Worm (Caenorhabditis elegans) whole organism, late embryonic: ENCODE data around the gene spo-11.

Experiments
- C08G9.2 ChIP-seq: sonication (generic microtip); optimal IDR thresholded peaks from 2 replicates; lab custom pipeline; 2016; ENCODE audit warnings: mild to moderate bottlenecking, missing genetic modification characterization, moderate library complexity, missing compliant biosample characterization
- F13H6.1 ChIP-seq: sonication (generic microtip); optimal IDR thresholded peaks from 2 replicates; lab custom pipeline; 2016; ENCODE audit warnings: missing genetic modification characterization, missing compliant biosample characterization
- Y22D7AL.16 ChIP-seq: sonication (generic microtip); optimal IDR thresholded peaks from 2 replicates; lab custom pipeline; 2016; ENCODE audit warnings: missing genetic modification characterization, missing compliant biosample characterization
- ahr-1 ChIP-seq: sonication (generic microtip); optimal IDR thresholded peaks from 2 replicates; lab custom pipeline; 2016; ENCODE audit warnings: missing genetic modification characterization, missing compliant biosample characterization
- ama-1 ChIP-seq: fragments of 150-350 bp; optimal IDR thresholded peaks from 2 replicates; lab custom pipeline; 2014
- ceh-2 ChIP-seq: sonication (generic microtip); optimal IDR thresholded peaks from 2 replicates; lab custom pipeline; 2016; ENCODE audit warnings: missing genotype, missing genetic modification characterization, missing compliant biosample characterization
- ceh-24 ChIP-seq: sonication (generic microtip); optimal IDR thresholded peaks from 2 replicates; lab custom pipeline; 2016; ENCODE audit warnings: mild to moderate bottlenecking, missing genetic modification characterization, missing compliant biosample characterization
- ceh-30 ChIP-seq: fragments of 150-350 bp; optimal IDR thresholded peaks from 2 replicates; lab custom pipeline; 2014; ENCODE audit warnings: missing biosample characterization, missing genetic modification characterization
- ceh-31 ChIP-seq: sonication (generic microtip); optimal IDR thresholded peaks from 2 replicates; lab custom pipeline; 2016; ENCODE audit warnings: missing genetic modification characterization, missing compliant biosample characterization
- ceh-34 ChIP-seq: sonication (generic microtip); optimal IDR thresholded peaks from 2 replicates; lab custom pipeline; 2016; ENCODE audit warnings: mild to moderate bottlenecking, missing genetic modification characterization, missing compliant biosample characterization
- ceh-45 ChIP-seq: fragments of 200-800 bp; sonication (Bioruptor generic); IDR thresholded peaks from 2 replicates; pipeline ENCODE4 v1.3.6; 2022; ENCODE audit warnings: missing genetic modification reagents, missing genetic modification characterization, missing compliant biosample characterization
- ceh-48 ChIP-seq: sonication (generic microtip); optimal IDR thresholded peaks from 2 replicates; lab custom pipeline; 2016; ENCODE audit warnings: missing genetic modification characterization, inconsistent platforms, missing compliant biosample characterization
- dve-1 ChIP-seq: sonication (generic microtip); optimal IDR thresholded peaks from 2 replicates; lab custom pipeline; 2017; ENCODE audit warnings: antibody characterized with exemption, mild to moderate bottlenecking, missing genetic modification characterization, missing compliant biosample characterization
- fkh-10 ChIP-seq: fragments of 150-350 bp; optimal IDR thresholded peaks from 2 replicates; lab custom pipeline; 2014; ENCODE audit warnings: missing biosample characterization, missing genetic modification reagents, missing genetic modification characterization
- fkh-6 ChIP-seq: sonication (generic microtip); optimal IDR thresholded peaks from 2 replicates; lab custom pipeline; 2016; ENCODE audit warnings: missing genetic modification characterization, missing compliant biosample characterization
- gmeb-2 ChIP-seq: sonication (generic microtip); optimal IDR thresholded peaks from 2 replicates; lab custom pipeline; 2016; ENCODE audit warnings: missing genetic modification characterization, inconsistent platforms, missing compliant biosample characterization
- hlh-13 ChIP-seq: fragments of 200-800 bp; sonication (Bioruptor generic); optimal IDR thresholded peaks from 2 replicates; lab custom pipeline; 2018; ENCODE audit warnings: mild to moderate bottlenecking, missing genetic modification characterization, missing compliant biosample characterization
- hlh-15 ChIP-seq: sonication (generic microtip); optimal IDR thresholded peaks from 2 replicates; lab custom pipeline; 2016; ENCODE audit warnings: missing genetic modification characterization, missing compliant biosample characterization
- hlh-30 ChIP-seq: sonication (generic microtip); optimal IDR thresholded peaks from 2 replicates; lab custom pipeline; 2017; ENCODE audit warnings: antibody characterized with exemption, missing genetic modification characterization, missing compliant biosample characterization; ENCODE audit not compliant: insufficient read depth
- lin-11 ChIP-seq: fragments of 200-800 bp; sonication (Bioruptor generic); optimal IDR thresholded peaks from 2 replicates; lab custom pipeline; 2018; ENCODE audit warnings: mild to moderate bottlenecking, missing genetic modification characterization, missing compliant biosample characterization
- madf-2 ChIP-seq: sonication (generic microtip); optimal IDR thresholded peaks from 2 replicates; lab custom pipeline; 2017; ENCODE audit warnings: missing genetic modification characterization, missing compliant biosample characterization
- mec-3 ChIP-seq: sonication (generic microtip); optimal IDR thresholded peaks from 2 replicates; lab custom pipeline; 2016; ENCODE audit warnings: borderline replicate concordance, missing genetic modification characterization, missing compliant biosample characterization
- nfya-1 ChIP-seq: sonication (generic microtip); optimal IDR thresholded peaks from 2 replicates; lab custom pipeline; 2017; ENCODE audit warnings: missing genetic modification characterization, mild to moderate bottlenecking, missing compliant biosample characterization, antibody characterized with exemption, moderate library complexity
- nhr-11 ChIP-seq: fragments of 150-350 bp; optimal IDR thresholded peaks from 2 replicates; lab custom pipeline; 2014; ENCODE audit warnings: missing biosample characterization, missing genetic modification characterization
- nhr-232 ChIP-seq: sonication (generic microtip); optimal IDR thresholded peaks from 2 replicates; lab custom pipeline; 2016; ENCODE audit warnings: missing genetic modification characterization, missing compliant biosample characterization
- pag-3 ChIP-seq: sonication (generic microtip); optimal IDR thresholded peaks from 2 replicates; lab custom pipeline; 2016; ENCODE audit warnings: missing compliant biosample characterization, missing genetic modification characterization, borderline replicate concordance
- pat-9 ChIP-seq: fragments of 200-800 bp; sonication (Bioruptor generic); optimal IDR thresholded peaks from 2 replicates; lab custom pipeline; 2018; ENCODE audit warnings: mild to moderate bottlenecking, missing genetic modification characterization, moderate library complexity, missing compliant biosample characterization
- pax-1 ChIP-seq: fragments of 150-350 bp; optimal IDR thresholded peaks from 2 replicates; lab custom pipeline; 2014; ENCODE audit warnings: missing biosample characterization, missing genetic modification characterization
- pha-2 ChIP-seq: sonication (generic microtip); optimal IDR thresholded peaks from 2 replicates; lab custom pipeline; 2017; ENCODE audit warnings: mild to moderate bottlenecking, missing genetic modification characterization, missing compliant biosample characterization
- pha-4 ChIP-seq: fragments of 150-350 bp; optimal IDR thresholded peaks from 2 replicates; lab custom pipeline; 2018; ENCODE audit warnings: missing biosample characterization, missing genetic modification reagents, missing genetic modification characterization
- pqm-1 ChIP-seq: sonication (generic microtip); optimal IDR thresholded peaks from 2 replicates; lab custom pipeline; 2016; ENCODE audit warnings: missing genetic modification characterization, missing compliant biosample characterization
- pros-1 ChIP-seq: fragments of 150-350 bp; optimal IDR thresholded peaks from 2 replicates; lab custom pipeline; 2014; ENCODE audit warnings: missing biosample characterization, missing genetic modification reagents, missing genetic modification characterization
- ref-2 ChIP-seq: sonication (generic microtip); optimal IDR thresholded peaks from 2 replicates; lab custom pipeline; 2016; ENCODE audit warnings: missing genetic modification characterization, missing compliant biosample characterization
- rnt-1 ChIP-seq: sonication (generic microtip); optimal IDR thresholded peaks from 2 replicates; lab custom pipeline; 2016; ENCODE audit warnings: missing genetic modification characterization, missing compliant biosample characterization
- sdc-2 ChIP-seq: sonication (generic microtip); optimal IDR thresholded peaks from 2 replicates; lab custom pipeline; 2016; ENCODE audit warnings: missing genotype, missing genetic modification characterization, missing compliant biosample characterization
- sox-4 ChIP-seq: sonication (generic microtip); optimal IDR thresholded peaks from 2 replicates; lab custom pipeline; 2017; ENCODE audit warnings: mild to moderate bottlenecking, missing genetic modification characterization, inconsistent platforms, missing compliant biosample characterization
- tbx-2 ChIP-seq: sonication (generic microtip); optimal IDR thresholded peaks from 2 replicates; lab custom pipeline; 2016; ENCODE audit warnings: missing genetic modification characterization, missing compliant biosample characterization
- unc-42 ChIP-seq: sonication (generic microtip); optimal IDR thresholded peaks from 2 replicates; lab custom pipeline; 2016; ENCODE audit warnings: missing genotype, missing genetic modification characterization, missing compliant biosample characterization

Gene spo-11

DNA sequence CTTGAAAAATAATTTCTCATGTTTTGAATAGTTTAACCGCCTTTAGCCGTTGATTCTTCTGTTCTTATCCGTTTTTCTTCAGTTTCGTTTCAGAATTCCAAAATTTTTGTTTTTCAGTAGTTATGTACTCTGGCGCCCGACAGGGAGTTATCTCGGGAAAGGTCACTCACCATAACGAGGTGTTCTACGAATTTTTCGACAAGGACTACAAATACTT is 18.5 kb upstream of the spo-11 start, which contains the start of gene F01G4.4:
F01G4.4 (plus strand) TSS at position 118 of the 217 bp plus-strand sequence.
- no peak for TF ChIP-seq pag-3 (tag; lab: Kevin White, UChicago)
- no peak for TF ChIP-seq sox-4 (tag; lab: Kevin White, UChicago)
- no peak for TF ChIP-seq ceh-30
- TF ChIP-seq pros-1 (tag; lab: Kevin White, UChicago) = no peak
- TF ChIP-seq gmeb-2 = no peak
- TF ChIP-seq pat-9 (tag; lab: Kevin White, UChicago) = no peak
- no peak for TF ChIP-seq mec-3
- no peak for TF ChIP-seq lin-11 (tag; lab: Kevin White, UChicago)
- TF ChIP-seq fkh-10 = no peak
- TF ChIP-seq ceh-2 = no peak
- no peak for TF ChIP-seq F13H6.1
- TF ChIP-seq sdc-2 (tag; lab: Kevin White, UChicago) = no peak
- TF ChIP-seq fkh-6 (tag; lab: Kevin White, UChicago) = no peak
- TF ChIP-seq pha-4 = no peak
- TF ChIP-seq pqm-1 (tag; lab: Kevin White, UChicago) = no peak
- TF ChIP-seq ref-2 = no peak
- no peak for TF ChIP-seq ama-1 (lab: Kevin White, UChicago)

DNA sequence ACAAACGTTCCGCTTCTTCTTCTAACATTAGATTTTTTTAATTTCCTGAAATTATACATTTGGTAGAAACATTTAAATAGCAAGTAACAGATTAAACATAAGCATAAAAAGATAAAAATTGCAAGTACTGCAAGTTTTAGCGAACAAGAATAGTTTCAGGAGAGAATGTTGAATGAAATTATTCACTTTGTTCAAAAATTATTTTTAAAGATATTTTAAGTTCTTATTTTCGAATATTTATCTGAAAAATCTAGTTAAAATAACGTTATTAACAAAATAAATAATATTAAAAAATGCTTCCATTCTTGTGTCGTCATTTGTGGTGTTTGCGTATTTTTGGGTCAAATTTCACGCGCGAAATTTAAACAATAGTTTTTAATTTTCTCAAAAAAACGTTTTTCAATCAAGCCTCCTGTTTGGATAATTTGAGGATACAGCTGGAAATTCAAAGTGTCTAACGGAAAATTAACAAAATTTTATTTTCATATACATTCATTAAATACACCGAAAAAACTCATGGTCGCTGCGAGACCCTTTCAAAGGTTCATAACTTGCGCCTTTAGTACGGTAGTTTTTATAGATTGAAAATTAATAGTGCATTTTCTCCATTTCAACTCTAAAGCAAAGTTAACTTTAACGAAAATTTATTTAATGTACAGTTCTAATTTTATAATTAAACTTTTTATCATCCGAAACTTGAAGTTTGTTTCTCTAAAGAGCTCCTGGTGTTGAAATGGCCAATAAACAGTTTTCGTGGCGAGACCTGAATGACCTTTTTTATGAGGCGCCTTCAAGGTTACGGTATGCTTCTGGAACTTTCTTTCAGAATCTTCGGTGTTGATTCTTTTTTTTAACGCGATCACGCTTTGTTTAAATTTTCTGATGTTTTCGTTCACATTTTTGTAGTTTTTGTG is 17.9 kb upstream of the spo-11 start, which contains the start of gene skih-2:
skih-2 (minus strand) TSS at position 51 of the 914 bp plus-strand sequence.
- TF ChIP-seq ceh-45 (GFP tag; lab: Robert Waterston, UW) = no peak
- TF ChIP-seq unc-42 (tag; lab: Kevin White, UChicago) = no peak
- TF ChIP-seq C08G9.2 (tag; lab: Kevin White, UChicago) = no peak
- TF ChIP-seq nfya-1 (tag; lab: Kevin White, UChicago) = peak; percentile 27
- no peak for TF ChIP-seq pha-2 (tag; lab: Kevin White, UChicago)
- TF ChIP-seq ceh-34 (tag; lab: Kevin White, UChicago) = peak; percentile 90
- TF ChIP-seq rnt-1 (tag; lab: Kevin White, UChicago) = no peak
- TF ChIP-seq madf-2 (tag; lab: Kevin White, UChicago) = no peak
- TF ChIP-seq pax-1 = no peak
- TF ChIP-seq, all 69 proteins: peak for 2

DNA sequence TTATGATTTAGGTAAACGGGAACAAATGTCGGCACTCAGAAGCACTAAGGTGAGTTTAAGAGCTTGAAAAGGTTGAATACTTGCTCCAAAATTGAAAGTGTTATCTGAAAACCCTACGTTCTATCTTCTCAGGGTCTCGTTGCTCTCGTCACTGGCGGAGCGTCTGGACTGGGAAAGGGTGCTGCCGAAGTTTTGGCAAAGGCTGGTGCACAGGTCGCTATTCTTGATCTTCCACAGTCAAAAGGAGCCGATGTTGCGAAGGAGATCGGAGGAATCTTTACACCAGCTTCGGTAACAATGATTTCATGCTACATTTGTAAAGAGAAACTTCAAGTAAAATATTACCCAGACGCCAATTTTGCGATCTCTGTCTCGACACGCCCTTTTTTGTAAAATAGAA is 6.6 kb upstream of the spo-11 start, which contains the start of gene ard-1:
ard-1 (plus strand) TSS at position 12 of the 400 bp plus-strand sequence.
- TF ChIP-seq ceh-24 = no peak
- TF ChIP-seq hlh-13 (GFP tag; lab: Kevin White, UChicago) = no peak
- no peak for TF ChIP-seq pqm-1 (tag; lab: Kevin White, UChicago)
- no peak for TF ChIP-seq dve-1
- TF ChIP-seq Y22D7AL.16 (tag; lab: Kevin White, UChicago) = no peak
- no peak for TF ChIP-seq ceh-31
- TF ChIP-seq tbx-2 (tag; lab: Kevin White, UChicago) = no peak
- TF ChIP-seq hlh-30 (tag; lab: Kevin White, UChicago) = no peak
- TF ChIP-seq hlh-15 (tag; lab: Kevin White, UChicago) = no peak
- no peak for TF ChIP-seq pha-4
- no peak for TF ChIP-seq nfya-1 (tag; lab: Kevin White, UChicago)
- no peak for TF ChIP-seq pag-3 (tag; lab: Kevin White, UChicago)
- TF ChIP-seq ceh-48 (tag; lab: Kevin White, UChicago) = no peak
- TF ChIP-seq nhr-11 = no peak
- no peak for TF ChIP-seq sdc-2 (tag; lab: Kevin White, UChicago)
- no peak for TF ChIP-seq ahr-1 (tag; lab: Kevin White, UChicago)
- no peak for TF ChIP-seq lin-11 (tag; lab: Kevin White, UChicago)
- TF ChIP-seq mec-3 = no peak
- no peak for TF ChIP-seq nhr-232
